Fruit fly (Drosophila melanogaster): ENCODE measurements around the gene MED15.

- TF ChIP-seq ttk (optimal IDR thresholded peaks at IDR 0.05) (no peak), Myc (optimal IDR thresholded peaks at IDR 0.05) (no peak), psq (optimal IDR thresholded peaks at IDR 0.05) (no peak), insv (optimal IDR thresholded peaks at IDR 0.05) (no peak)
Observed at dm6 chr2L:521940-522632, 49.3 kb downstream of the MED15 start.

All from Kc167 (cell line).